Worm (Caenorhabditis elegans) whole organism, young adult: ENCODE results near the gene F52C6.2.

ENCODE experiments used
- B0035.1 ChIP-seq: sonication (generic microtip); optimal IDR thresholded peaks from 2 replicates; lab custom pipeline; 2016; ENCODE audit warnings: missing genetic modification characterization, mild to moderate bottlenecking, missing compliant biosample characterization, missing genotype, missing genetic modification reagents
- F10E7.11 ChIP-seq: sonication (generic microtip); optimal IDR thresholded peaks from 2 replicates; lab custom pipeline; 2017; ENCODE audit warnings: mild to moderate bottlenecking, missing genetic modification characterization, moderate library complexity, missing compliant biosample characterization
- Y79H2A.3 ChIP-seq: fragments of 200-800 bp; sonication (Bioruptor generic); conservative IDR thresholded peaks from 2 replicates; pipeline ENCODE4 v1.3.6; 2022; ENCODE audit warnings: missing genetic modification reagents, missing genetic modification characterization, missing compliant biosample characterization
- ama-1 ChIP-seq, 3 experiments: fragments of 150-350 bp in 1 of 3; sonication (generic microtip) in 2 of 3; optimal IDR thresholded peaks; 2 replicates each; lab custom pipeline; 2014 to 2018; ENCODE audit warnings: missing biosample characterization in 2 of 3, missing genetic modification characterization in 2 of 3, missing genetic modification reagents in 2 of 3
- bed-2 ChIP-seq: fragments of 200-800 bp; sonication (Bioruptor generic); IDR thresholded peaks from 2 replicates; pipeline ENCODE4 v1.3.6; 2022; ENCODE audit warnings: missing genetic modification reagents, missing genetic modification characterization, missing compliant biosample characterization
- dox-1 ChIP-seq: fragments of 200-800 bp; sonication (Bioruptor generic); IDR thresholded peaks from 2 replicates; pipeline ENCODE4 v1.3.6; 2022; ENCODE audit warnings: missing genetic modification reagents, missing genetic modification characterization, missing compliant biosample characterization
- gei-17 ChIP-seq: fragments of 200-800 bp; sonication (Bioruptor generic); optimal IDR thresholded peaks from 2 replicates; lab custom pipeline; 2018; ENCODE audit warnings: mild to moderate bottlenecking, missing genetic modification characterization, missing compliant biosample characterization
- him-1 ChIP-seq: sonication (generic microtip); optimal IDR thresholded peaks from 2 replicates; lab custom pipeline; 2016; ENCODE audit warnings: missing genotype, missing genetic modification reagents, missing genetic modification characterization, missing compliant biosample characterization
- hlh-12 ChIP-seq: sonication (generic microtip); optimal IDR thresholded peaks from 2 replicates; lab custom pipeline; 2016; ENCODE audit warnings: missing genetic modification characterization, missing compliant biosample characterization
- hsf-1 ChIP-seq: fragments of 200-800 bp; sonication (Bioruptor generic); IDR thresholded peaks from 2 replicates; pipeline ENCODE4 v1.3.6; 2022; ENCODE audit warnings: missing genetic modification reagents, missing genetic modification characterization, missing compliant biosample characterization
- mes-4 ChIP-seq: sonication (generic microtip); optimal IDR thresholded peaks from 2 replicates; lab custom pipeline; 2016; ENCODE audit warnings: missing genotype, missing genetic modification characterization, missing compliant biosample characterization
- mxl-1 ChIP-seq: sonication (generic microtip); optimal IDR thresholded peaks from 2 replicates; lab custom pipeline; 2016; ENCODE audit warnings: missing genetic modification characterization, missing compliant biosample characterization
- sea-2 ChIP-seq: fragments of 200-800 bp; sonication (Bioruptor generic); IDR thresholded peaks from 2 replicates; pipeline ENCODE4 v1.3.6; 2022; ENCODE audit warnings: missing genetic modification characterization, missing compliant biosample characterization
- snpc-4 ChIP-seq, 5 experiments: fragments of 150-350 bp in 1 of 5; sonication (generic microtip) in 4 of 5; optimal IDR thresholded peaks; 2 replicates each; lab custom pipeline; 2014 to 2018; ENCODE audit warnings: missing genetic modification characterization in 5 of 5, missing biosample characterization in 3 of 5, antibody characterized with exemption in 2 of 5, mild to moderate bottlenecking in 2 of 5, missing compliant biosample characterization in 2 of 5, missing genotype in 2 of 5, moderate library complexity in 2 of 5, missing genetic modification reagents in 1 of 5

ce11 chrII:1921018-1921417 lies 5.2 kb upstream of the F52C6.2 start, which contains the start of gene bath-7:
- TF ChIP-seq snpc-4 (GFP tag; optimal IDR thresholded peaks at IDR 0.05; lab: Kevin White, UChicago) = no peak
- no peak for TF ChIP-seq snpc-4 (tag; optimal IDR thresholded peaks at IDR 0.05; lab: Kevin White, UChicago)
- TF ChIP-seq ama-1 (optimal IDR thresholded peaks at IDR 0.05; lab: Kevin White, UChicago) = no peak
- TF ChIP-seq ama-1 (GFP tag; optimal IDR thresholded peaks at IDR 0.05; lab: Kevin White, UChicago) = no peak
- TF ChIP-seq hlh-12 = no peak
- TF ChIP-seq Y79H2A.3 (GFP tag; lab: Robert Waterston, UW) = no peak
- TF ChIP-seq sea-2 (GFP tag; lab: Robert Waterston, UW) = no peak
- TF ChIP-seq gei-17 (GFP tag; lab: Kevin White, UChicago) = no peak
- no peak for TF ChIP-seq B0035.1 (tag; lab: Kevin White, UChicago)
- TF ChIP-seq dox-1 (GFP tag; lab: Robert Waterston, UW) = no peak
- no peak for TF ChIP-seq bed-2
- TF ChIP-seq hsf-1 (GFP tag; lab: Robert Waterston, UW) = no peak
- no peak for TF ChIP-seq mes-4 (tag; lab: Kevin White, UChicago)
- no peak for TF ChIP-seq him-1
- TF ChIP-seq mxl-1 (tag; lab: Kevin White, UChicago) = no peak
- TF ChIP-seq F10E7.11 (tag; lab: Kevin White, UChicago) = no peak
